Worm (Caenorhabditis elegans): ENCODE results near the gene C18H7.1.

DNA sequence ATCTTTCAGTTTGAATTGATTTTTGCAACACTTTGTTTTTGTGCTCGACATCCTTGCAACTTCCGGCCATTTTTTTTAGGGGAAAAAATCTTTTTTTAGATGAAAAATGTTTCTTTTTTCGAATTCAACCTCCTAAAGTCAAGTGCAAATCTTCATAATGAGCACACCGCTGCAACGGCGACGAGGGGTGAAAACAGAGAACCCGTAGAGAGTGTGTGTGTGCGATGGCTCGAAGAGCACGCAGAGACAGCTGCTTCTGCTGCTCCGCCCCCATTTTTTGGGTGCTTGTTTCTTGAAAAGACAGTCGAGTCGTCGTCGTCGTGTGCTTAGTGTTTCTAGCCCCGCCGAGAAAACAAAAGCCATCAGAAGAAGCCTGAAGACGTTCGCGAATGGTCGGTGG, 9.3 kb upstream of the C18H7.1 start, which contains the start of gene inx-18:
- TF ChIP-seq ceh-40 (GFP tag; IDR thresholded peaks at IDR 0.05) (no peak), B0019.2 (GFP tag; conservative IDR thresholded peaks at IDR 0.05) (no peak), xnd-1 (tag; optimal IDR thresholded peaks at IDR 0.05) (no peak), rcor-1 (GFP tag; IDR thresholded peaks at IDR 0.05) (no peak), ama-1 (optimal IDR thresholded peaks at IDR 0.05) (no peak), ama-1 (GFP tag; optimal IDR thresholded peaks at IDR 0.05) (no peak), nhr-90 (tag; optimal IDR thresholded peaks at IDR 0.05) (no peak), unc-62 (GFP tag; optimal IDR thresholded peaks at IDR 0.05) (no peak), B0035.1 (tag; optimal IDR thresholded peaks at IDR 0.05) (no peak)

All from whole organism, young adult.